Fruit fly (Drosophila melanogaster): Measurements from ENCODE around the gene Klp68D.

- TF ChIP-seq CTCF (optimal IDR thresholded peaks at IDR 0.05) (no peak), CG8478 (optimal IDR thresholded peaks at IDR 0.05) (no peak)
These were observed 23.4 kb upstream of the Klp68D start, which contains the start of gene Muc68D for dm6 chr3L:11772057-11772456.
